Worm (Caenorhabditis elegans): ENCODE results near the gene T27A8.3.

DNA sequence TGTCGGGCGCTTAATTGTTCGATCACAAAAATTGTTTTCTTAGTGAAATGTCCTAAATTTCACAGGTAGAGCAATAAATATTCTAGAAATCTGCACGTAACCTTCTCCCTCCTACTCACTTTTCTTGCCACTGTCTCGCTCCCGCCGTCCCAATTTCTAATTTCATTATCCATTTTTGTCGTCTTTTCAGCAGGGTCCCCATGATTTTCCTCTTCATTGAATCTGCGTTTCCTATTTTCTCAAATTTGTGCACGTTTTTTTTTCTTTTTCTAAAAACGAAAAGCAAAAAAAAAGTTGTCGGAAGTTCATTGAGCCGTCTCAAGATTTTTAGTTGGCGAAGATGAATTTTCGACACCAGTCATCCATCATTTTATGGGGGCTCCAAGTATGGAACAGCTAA, 16.1 kb upstream of the T27A8.3 start:
- no peak for TF ChIP-seq attf-5 (GFP tag; optimal IDR thresholded peaks at IDR 0.05)
- TF ChIP-seq aptf-2 (GFP tag; conservative IDR thresholded peaks at IDR 0.05): no peak
- no peak for TF ChIP-seq unc-62 (GFP tag; optimal IDR thresholded peaks at IDR 0.05)
- no peak for TF ChIP-seq D2030.7 (GFP tag; IDR thresholded peaks at IDR 0.05)
- no peak for TF ChIP-seq pbrm-1 (GFP tag; IDR thresholded peaks at IDR 0.05)
- TF ChIP-seq B0261.1 (tag; optimal IDR thresholded peaks at IDR 0.05): no peak
- no peak for TF ChIP-seq madf-3 (GFP tag; IDR thresholded peaks at IDR 0.05)
- no peak for TF ChIP-seq mel-28 (tag; optimal IDR thresholded peaks at IDR 0.05; ENCODE audit: borderline replicate concordance)
- no peak for TF ChIP-seq pha-4 (tag; optimal IDR thresholded peaks at IDR 0.05)
- no peak for TF ChIP-seq mes-4 (tag; optimal IDR thresholded peaks at IDR 0.05)
- no peak for TF ChIP-seq zfh-2 (GFP tag; conservative IDR thresholded peaks at IDR 0.05)
- no peak for TF ChIP-seq snpc-1.3 (tag; optimal IDR thresholded peaks at IDR 0.05; ENCODE audit: insufficient read depth)
